Worm (Caenorhabditis elegans) whole organism, mixed stage, embryonic: ENCODE data around the gene sru-11.

Experiments used
- M03D4.4 ChIP-seq: sonication (generic microtip); optimal IDR thresholded peaks from 2 replicates; lab custom pipeline; 2017; ENCODE audit warnings: mild to moderate bottlenecking, missing genetic modification characterization, missing compliant biosample characterization
- bed-3 ChIP-seq: fragments of 200-800 bp; sonication (Bioruptor generic); optimal IDR thresholded peaks from 3 replicates; lab custom pipeline; 2018; ENCODE audit warnings: mild to moderate bottlenecking, missing genetic modification characterization, moderate library complexity, missing compliant biosample characterization
- blmp-1 ChIP-seq: fragments of 150-350 bp; optimal IDR thresholded peaks from 2 replicates; lab custom pipeline; 2014; ENCODE audit warnings: missing biosample characterization, missing genetic modification characterization
- ceh-39 ChIP-seq: fragments of 150-350 bp; optimal IDR thresholded peaks from 2 replicates; lab custom pipeline; 2014; ENCODE audit warnings: missing biosample characterization, missing genetic modification characterization
- ceh-43 ChIP-seq: fragments of 200-800 bp; sonication (Bioruptor generic); optimal IDR thresholded peaks from 2 replicates; lab custom pipeline; 2018; ENCODE audit warnings: mild to moderate bottlenecking, missing genetic modification characterization, moderate library complexity, missing compliant biosample characterization
- ceh-83 ChIP-seq: fragments of 200-800 bp; sonication (Bioruptor generic); optimal IDR thresholded peaks from 2 replicates; lab custom pipeline; 2018; ENCODE audit warnings: mild to moderate bottlenecking, missing genetic modification characterization, missing compliant biosample characterization
- ces-1 ChIP-seq: fragments of 150-350 bp; optimal IDR thresholded peaks from 2 replicates; lab custom pipeline; 2014; ENCODE audit warnings: missing biosample characterization, missing genetic modification reagents, missing genetic modification characterization
- elt-1 ChIP-seq: sonication (generic microtip); optimal IDR thresholded peaks from 2 replicates; lab custom pipeline; 2017; ENCODE audit warnings: missing genetic modification characterization, mild to moderate bottlenecking, missing compliant biosample characterization, antibody characterized with exemption, moderate library complexity, borderline replicate concordance; ENCODE audit not compliant: insufficient read depth
- elt-3 ChIP-seq: fragments of 150-350 bp; optimal IDR thresholded peaks from 2 replicates; lab custom pipeline; 2014; ENCODE audit warnings: missing biosample characterization, missing genetic modification characterization
- flh-1 ChIP-seq: fragments of 200-800 bp; sonication (Bioruptor generic); optimal IDR thresholded peaks from 2 replicates; lab custom pipeline; 2018; ENCODE audit warnings: mild to moderate bottlenecking, missing genetic modification characterization, moderate library complexity, missing compliant biosample characterization
- ham-2 ChIP-seq: fragments of 200-800 bp; sonication (Bioruptor generic); optimal IDR thresholded peaks from 2 replicates; lab custom pipeline; 2018; ENCODE audit warnings: mild to moderate bottlenecking, missing genetic modification characterization, missing compliant biosample characterization
- hlh-1 ChIP-seq: fragments of 150-350 bp; optimal IDR thresholded peaks from 2 replicates; lab custom pipeline; 2014; ENCODE audit warnings: missing biosample characterization, missing genetic modification reagents, missing genetic modification characterization
- lin-13 ChIP-seq: fragments of 150-350 bp; optimal IDR thresholded peaks from 2 replicates; lab custom pipeline; 2014; ENCODE audit warnings: missing biosample characterization, missing genetic modification characterization
- lin-32 ChIP-seq: fragments of 200-800 bp; sonication (Bioruptor generic); optimal IDR thresholded peaks from 2 replicates; lab custom pipeline; 2018; ENCODE audit warnings: mild to moderate bottlenecking, missing genetic modification characterization, missing compliant biosample characterization
- lsy-2 ChIP-seq: fragments of 150-350 bp; optimal IDR thresholded peaks from 2 replicates; lab custom pipeline; 2014; ENCODE audit warnings: missing biosample characterization, missing genetic modification characterization
- mls-2 ChIP-seq: sonication (generic microtip); optimal IDR thresholded peaks from 2 replicates; lab custom pipeline; 2016; ENCODE audit warnings: mild to moderate bottlenecking, missing genetic modification characterization, moderate library complexity, missing compliant biosample characterization
- nhr-12 ChIP-seq: fragments of 150-350 bp; optimal IDR thresholded peaks from 2 replicates; lab custom pipeline; 2014; ENCODE audit warnings: missing biosample characterization, missing genetic modification characterization
- nhr-2 ChIP-seq: fragments of 150-350 bp; optimal IDR thresholded peaks from 2 replicates; lab custom pipeline; 2014; ENCODE audit warnings: missing biosample characterization, missing genetic modification characterization
- nhr-76 ChIP-seq: sonication (generic microtip); optimal IDR thresholded peaks from 2 replicates; lab custom pipeline; 2017; ENCODE audit warnings: missing biosample characterization, missing genetic modification characterization
- pha-4 ChIP-seq: fragments of 150-350 bp; optimal IDR thresholded peaks from 2 replicates; lab custom pipeline; 2018; ENCODE audit warnings: missing biosample characterization, missing genetic modification reagents, missing genetic modification characterization
- sem-2 ChIP-seq: fragments of 200-800 bp; sonication (Bioruptor generic); optimal IDR thresholded peaks from 2 replicates; lab custom pipeline; 2018; ENCODE audit warnings: mild to moderate bottlenecking, missing genetic modification characterization, missing compliant biosample characterization
- snpc-4 ChIP-seq: fragments of 150-350 bp; optimal IDR thresholded peaks from 2 replicates; lab custom pipeline; 2014; ENCODE audit warnings: missing biosample characterization, missing genetic modification characterization
- sptf-1 ChIP-seq: sonication (generic microtip); optimal IDR thresholded peaks from 2 replicates; lab custom pipeline; 2017; ENCODE audit warnings: mild to moderate bottlenecking, missing genetic modification characterization, moderate library complexity, missing compliant biosample characterization
- tbx-8 ChIP-seq: fragments of 200-800 bp; sonication (Bioruptor generic); optimal IDR thresholded peaks from 2 replicates; lab custom pipeline; 2018; ENCODE audit warnings: mild to moderate bottlenecking, missing genetic modification characterization, moderate library complexity, missing compliant biosample characterization
- unc-120 ChIP-seq: sonication (generic microtip); optimal IDR thresholded peaks from 2 replicates; lab custom pipeline; 2017; ENCODE audit warnings: missing genetic modification characterization, missing compliant biosample characterization; ENCODE audit not compliant: poor library complexity, severe bottlenecking
- unc-39 ChIP-seq: fragments of 150-350 bp; optimal IDR thresholded peaks from 2 replicates; lab custom pipeline; 2014; ENCODE audit warnings: missing biosample characterization, missing genetic modification characterization
- unc-62 ChIP-seq: fragments of 150-350 bp; optimal IDR thresholded peaks from 2 replicates; lab custom pipeline; 2014; ENCODE audit warnings: missing biosample characterization, missing genetic modification reagents, missing genetic modification characterization
- zip-8 ChIP-seq: fragments of 150-350 bp; optimal IDR thresholded peaks from 2 replicates; lab custom pipeline; 2014; ENCODE audit warnings: missing biosample characterization, missing genetic modification characterization
- ztf-11 ChIP-seq: fragments of 150-350 bp; optimal IDR thresholded peaks from 2 replicates; lab custom pipeline; 2014; ENCODE audit warnings: missing biosample characterization, missing genetic modification characterization

The sru-11 gene

DNA sequence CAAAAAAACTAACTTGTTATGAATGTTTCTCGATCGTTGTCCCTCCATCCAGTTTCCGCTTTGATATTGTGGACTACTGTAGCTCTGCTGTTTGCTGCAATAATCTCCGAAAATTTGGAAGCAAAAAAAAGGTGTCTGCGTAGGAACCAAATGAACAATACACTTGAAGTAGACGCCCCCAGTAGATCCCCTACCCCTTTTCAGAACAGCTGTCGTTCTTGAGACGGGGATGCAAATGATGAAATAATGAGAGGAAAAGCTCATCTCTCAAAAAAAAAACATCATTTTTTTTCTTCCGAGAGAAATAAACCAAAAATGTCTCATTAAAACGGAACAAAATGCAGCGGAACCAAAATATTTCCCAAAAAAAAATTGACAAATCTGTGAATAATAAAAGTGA, 27.4 kb upstream of the sru-11 start:
- TF ChIP-seq ceh-43 = no peak
- TF ChIP-seq hlh-1 (tag; lab: Kevin White, UChicago) = peak; percentile 86
- TF ChIP-seq zip-8 (tag; lab: Kevin White, UChicago) = no peak
- TF ChIP-seq blmp-1 (tag; lab: Kevin White, UChicago) = no peak
- TF ChIP-seq ceh-39 (tag; lab: Kevin White, UChicago) = no peak
- no peak for TF ChIP-seq pha-4
- TF ChIP-seq nhr-2 (tag; lab: Kevin White, UChicago) = no peak
- no peak for TF ChIP-seq sptf-1

DNA sequence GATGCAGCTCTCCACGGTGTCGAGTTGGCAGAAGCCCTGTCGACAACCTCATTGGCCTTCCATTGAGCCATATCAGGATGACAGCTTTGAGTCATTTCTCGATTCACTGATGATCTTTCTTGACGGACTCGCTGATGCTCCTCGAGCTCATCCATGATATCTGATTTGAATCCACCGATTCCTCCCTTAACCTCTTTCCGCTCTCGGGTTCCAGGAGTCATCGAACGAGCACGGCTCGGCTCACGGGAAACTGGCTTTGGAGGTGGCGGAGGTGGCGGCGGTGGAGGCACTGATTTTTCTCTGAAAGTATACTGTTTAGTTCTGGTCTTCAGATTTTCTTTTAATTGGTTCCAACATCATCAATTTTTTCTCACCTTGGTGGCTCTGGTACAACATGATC, 25.7 kb upstream of the sru-11 start:
- TF ChIP-seq lin-13 = no peak
- TF ChIP-seq mls-2 (tag; lab: Kevin White, UChicago) = no peak
- TF ChIP-seq blmp-1 (tag; lab: Kevin White, UChicago) = no peak
- no peak for TF ChIP-seq hlh-1 (tag; lab: Kevin White, UChicago)
- no peak for TF ChIP-seq ces-1 (GFP tag; lab: Kevin White, UChicago)
- no peak for TF ChIP-seq unc-39 (tag; lab: Kevin White, UChicago)

DNA sequence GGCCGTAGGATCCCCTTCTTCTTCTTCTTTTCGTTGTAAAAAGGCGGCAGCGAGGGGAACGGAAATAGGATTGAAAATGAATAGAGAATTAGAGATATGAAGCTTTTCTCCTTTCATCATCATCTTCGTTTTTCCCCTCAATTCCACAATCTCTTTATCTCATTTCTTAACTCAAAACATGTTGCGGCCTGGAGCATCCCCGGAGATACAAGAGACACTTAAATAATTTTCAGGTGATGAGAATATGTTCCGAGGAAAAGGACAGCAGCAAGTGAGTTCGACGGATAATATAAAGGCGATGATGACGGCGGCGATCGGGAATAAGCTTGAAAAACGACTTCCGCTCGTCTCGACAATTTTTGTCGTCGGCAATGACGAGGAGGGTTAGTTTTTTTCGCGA, 23.1 kb upstream of the sru-11 start, which contains the start of the genes Y45F10B.13 and qui-1:
Y45F10B.13 (minus strand) TSS at position 101 of the 400 bp plus-strand sequence.
qui-1 (plus strand) TSS at position 233 of the 400 bp plus-strand sequence.
- TF ChIP-seq unc-120 (tag; lab: Kevin White, UChicago) (peak; percentile 56), zip-8 (tag; lab: Kevin White, UChicago) (no peak), ces-1 (GFP tag; lab: Kevin White, UChicago) (peak; percentile 1)

DNA sequence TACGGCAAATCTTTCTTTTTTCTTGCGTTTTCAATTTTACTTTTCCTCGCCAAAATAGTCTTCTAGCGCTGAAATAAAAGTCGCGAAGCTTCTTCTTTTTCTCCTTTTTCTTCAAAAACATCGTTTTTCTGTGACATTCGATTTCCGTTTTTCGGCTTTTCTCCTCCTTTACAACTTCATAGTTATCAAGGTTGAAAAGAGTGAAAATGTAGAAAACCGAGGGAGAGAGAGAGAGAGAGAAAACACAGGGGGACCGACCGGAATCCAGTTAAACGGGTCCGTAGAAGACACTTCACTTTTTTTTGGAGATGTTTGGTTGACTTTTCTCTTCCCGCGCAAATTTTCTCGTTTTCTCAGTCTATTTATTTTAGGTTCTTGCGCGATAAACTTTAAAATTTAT, 20.5 kb upstream of the sru-11 start:
- TF ChIP-seq ces-1 (GFP tag; lab: Kevin White, UChicago) (peak; percentile 67), ztf-11 (no peak)
- TF ChIP-seq, all 35 proteins: peak for 1

DNA sequence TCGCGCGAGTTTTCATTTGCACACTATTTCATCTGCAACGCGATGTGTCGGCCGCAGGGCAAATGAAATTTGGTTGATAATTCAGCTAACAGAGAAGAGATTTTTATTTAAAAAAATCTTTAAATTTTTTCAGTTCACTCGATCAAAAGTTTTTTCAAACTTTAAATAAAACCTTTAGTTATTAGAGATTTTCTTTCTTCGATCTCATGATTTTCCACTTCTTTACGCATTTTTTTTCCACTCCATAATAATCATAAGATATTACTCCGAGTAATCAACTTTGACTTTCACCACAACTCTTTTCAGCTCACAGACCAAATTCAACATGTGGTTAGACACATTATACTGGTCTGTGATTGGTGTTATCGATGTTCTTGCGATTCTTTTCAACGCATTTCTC, 10.0 kb upstream of the sru-11 start, which contains the start of gene srd-10:
srd-10 (plus strand) TSS at position 301 of the 400 bp plus-strand sequence.
- TF ChIP-seq unc-39 (tag; lab: Kevin White, UChicago) = no peak
- TF ChIP-seq ztf-11 = no peak
- no peak for TF ChIP-seq M03D4.4
- TF ChIP-seq elt-1 (tag; lab: Kevin White, UChicago) = no peak
- TF ChIP-seq ces-1 (GFP tag; lab: Kevin White, UChicago) = no peak
- no peak for TF ChIP-seq zip-8 (tag; lab: Kevin White, UChicago)
- TF ChIP-seq unc-120 (tag; lab: Kevin White, UChicago) = no peak
- no peak for TF ChIP-seq nhr-12 (tag; lab: Kevin White, UChicago)
- TF ChIP-seq hlh-1 (tag; lab: Kevin White, UChicago) = no peak
- no peak for TF ChIP-seq unc-62
- TF ChIP-seq elt-3 (tag; lab: Kevin White, UChicago) = no peak
- TF ChIP-seq tbx-8 (GFP tag; lab: Kevin White, UChicago) = no peak
- no peak for TF ChIP-seq lin-13
- no peak for TF ChIP-seq flh-1
- no peak for TF ChIP-seq pha-4
- no peak for TF ChIP-seq ceh-43
- no peak for TF ChIP-seq lsy-2 (tag; lab: Kevin White, UChicago)
- TF ChIP-seq nhr-2 (tag; lab: Kevin White, UChicago) = no peak

DNA sequence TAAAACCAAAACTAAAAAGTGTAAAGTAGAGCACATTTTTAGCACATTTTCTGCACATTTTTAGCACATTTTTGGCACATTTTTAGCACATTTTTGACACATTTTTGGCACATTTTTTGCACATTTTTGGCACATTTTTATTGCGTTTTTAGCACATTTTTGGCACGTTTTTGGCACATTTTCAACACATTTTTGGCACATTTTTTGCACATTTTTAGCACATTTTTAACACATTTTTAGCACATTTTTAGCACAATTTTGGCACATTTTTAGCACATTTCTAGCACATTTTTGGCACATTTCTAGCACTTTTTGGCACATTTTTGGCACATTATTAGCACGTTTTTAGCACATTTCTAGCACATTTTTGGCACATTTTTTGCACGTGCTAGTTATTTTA, 9.1 kb upstream of the sru-11 start:
- TF ChIP-seq bed-3 = no peak
- TF ChIP-seq hlh-1 (tag; lab: Kevin White, UChicago) = no peak
- TF ChIP-seq nhr-76 (tag; lab: Kevin White, UChicago) = no peak
- TF ChIP-seq unc-62 = no peak
- TF ChIP-seq snpc-4 = no peak
- TF ChIP-seq sem-2 (GFP tag; lab: Kevin White, UChicago) = no peak
- no peak for TF ChIP-seq ham-2 (GFP tag; lab: Kevin White, UChicago)
- TF ChIP-seq unc-120 (tag; lab: Kevin White, UChicago) = no peak
- TF ChIP-seq ceh-39 (tag; lab: Kevin White, UChicago) = no peak
- no peak for TF ChIP-seq unc-39 (tag; lab: Kevin White, UChicago)
- no peak for TF ChIP-seq ceh-43
- TF ChIP-seq ceh-83 (GFP tag; lab: Kevin White, UChicago) = no peak
- TF ChIP-seq lin-32 = no peak
- no peak for TF ChIP-seq pha-4
- TF ChIP-seq mls-2 (tag; lab: Kevin White, UChicago) = no peak
